Worm (Caenorhabditis elegans): ENCODE data around the gene sars-2.

ce11 chrIV:4400350-4401326 is 43.2 kb downstream of the sars-2 start, which contains the start of gene Y24D9A.6:
- TF ChIP-seq him-1 (tag; optimal IDR thresholded peaks at IDR 0.05) (no peak), dao-5 (tag; optimal IDR thresholded peaks at IDR 0.05) (no peak)
